Fruit fly (Drosophila melanogaster): Measurements from ENCODE around the gene Cals.

Cals gene

dm6 chr4:1112867-1113769, 10.0 kb downstream of the Cals start (continued):
- TF ChIP-seq HHEX (GFP tag; optimal IDR thresholded peaks at IDR 0.05): peak; percentile 87
- peak; percentile 92 for TF ChIP-seq pum (GFP tag; optimal IDR thresholded peaks at IDR 0.05)
- TF ChIP-seq CG10366 (GFP tag; IDR thresholded peaks at IDR 0.05): no peak
- TF ChIP-seq tll (GFP tag; optimal IDR thresholded peaks at IDR 0.05): no peak
- peak; percentile 94 for TF ChIP-seq Atf-2 (GFP tag; optimal IDR thresholded peaks at IDR 0.05)
- peak; percentile 88 for TF ChIP-seq CG1647 (GFP tag; optimal IDR thresholded peaks at IDR 0.05)
- no peak; the same call in 2 of the 3 replicates for TF ChIP-seq Dbx (GFP tag; IDR thresholded peaks at IDR 0.05)
- peak; percentile 60 for TF ChIP-seq slou (GFP tag; optimal IDR thresholded peaks at IDR 0.05)
- TF ChIP-seq CG7271 (tag; optimal IDR thresholded peaks at IDR 0.05): peak; percentile 85
- TF ChIP-seq CG13775 (GFP tag; optimal IDR thresholded peaks at IDR 0.05): peak; percentile 92
- TF ChIP-seq CG10209 (GFP tag; optimal IDR thresholded peaks at IDR 0.05): peak; percentile 94
- TF ChIP-seq CG14014 (GFP tag; IDR thresholded peaks at IDR 0.05): peak; percentile 91; the same call in 1 of the 2 replicates

DNA sequence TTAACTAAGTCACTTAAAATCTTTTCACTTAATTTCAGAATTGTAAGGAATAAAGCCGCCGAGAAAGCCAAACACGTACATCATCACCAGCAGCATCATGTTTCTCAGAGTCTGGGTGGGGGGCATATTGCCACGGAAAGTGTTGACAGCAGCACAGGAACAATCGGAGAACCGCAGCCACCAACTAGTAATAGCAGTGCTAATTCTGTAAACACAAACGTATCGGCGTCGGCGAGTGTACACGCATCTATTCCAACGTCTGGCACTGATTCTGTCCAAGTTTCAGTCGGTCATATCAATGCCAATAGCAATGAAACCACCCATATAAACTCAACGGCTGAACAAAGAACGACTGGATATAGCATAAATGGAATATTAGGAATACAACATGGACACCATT, 17.0 kb downstream of the Cals start:
- no peak for TF ChIP-seq CG10462 (GFP tag; optimal IDR thresholded peaks at IDR 0.05)
- no peak for TF ChIP-seq CG7745 (tag; optimal IDR thresholded peaks at IDR 0.05)
- no peak for TF ChIP-seq Chrac-16 (GFP tag; optimal IDR thresholded peaks at IDR 0.05)
- peak; percentile 94 for TF ChIP-seq CG2199 (GFP tag; IDR thresholded peaks at IDR 0.05)
- no peak for TF ChIP-seq CG10959 (GFP tag; IDR thresholded peaks at IDR 0.05)
- TF ChIP-seq NFAT (GFP tag; IDR thresholded peaks at IDR 0.05): no peak

dm6 chr4:1097608-1098262, 25.4 kb downstream of the Cals start:
- TF ChIP-seq CG12104 (GFP tag; optimal IDR thresholded peaks at IDR 0.05) (no peak), CG12769 (tag; optimal IDR thresholded peaks at IDR 0.05) (no peak), CG2199 (GFP tag; IDR thresholded peaks at IDR 0.05) (peak; percentile 76; the same call in 2 of the 3 replicates), Side (GFP tag; optimal IDR thresholded peaks at IDR 0.05) (no peak), Jarid2 (GFP tag; optimal IDR thresholded peaks at IDR 0.05) (peak; percentile 24), Six4 (GFP tag; optimal IDR thresholded peaks at IDR 0.05) (no peak), schlank (tag; optimal IDR thresholded peaks at IDR 0.05) (no peak), Abd-B (GFP tag; optimal IDR thresholded peaks at IDR 0.05) (no peak), Nf-YC (tag; optimal IDR thresholded peaks at IDR 0.05) (peak; percentile 98), Nf-YA (GFP tag; IDR thresholded peaks at IDR 0.05) (peak; percentile 79), CG3065 (GFP tag; optimal IDR thresholded peaks at IDR 0.05) (no peak), CG10321 (GFP tag; IDR thresholded peaks at IDR 0.05) (peak; percentile 85), Nf-YB (GFP tag; optimal IDR thresholded peaks at IDR 0.05) (peak; percentile 99), dm (GFP tag; optimal IDR thresholded peaks at IDR 0.05) (no peak), Lpt (GFP tag; optimal IDR thresholded peaks at IDR 0.05) (no peak), Dip2 (GFP tag; IDR thresholded peaks at IDR 0.05) (no peak)

DNA sequence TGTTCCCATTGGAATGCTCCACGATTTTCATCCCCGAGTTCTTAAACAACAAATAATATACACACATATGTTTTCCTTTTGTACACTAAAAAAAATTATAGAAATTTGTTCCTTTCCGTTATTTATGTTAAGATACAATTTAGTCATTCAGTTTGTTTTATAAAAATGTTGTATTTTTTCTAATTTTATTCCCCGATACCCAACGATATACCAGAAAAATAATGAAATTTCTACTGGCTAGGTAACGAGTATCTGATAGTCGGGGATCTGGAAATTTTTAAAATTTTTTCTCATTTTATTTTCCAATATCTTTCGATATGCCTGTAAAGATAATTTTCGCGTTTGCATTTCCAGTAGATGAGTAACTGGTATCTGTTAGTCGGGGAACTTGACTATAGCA, 29.7 kb downstream of the Cals start:
- TF ChIP-seq CG17361 (GFP tag; IDR thresholded peaks at IDR 0.05) (peak; percentile 55; the same call in 2 of the 3 replicates), CG18619 (GFP tag; optimal IDR thresholded peaks at IDR 0.05) (no peak), CG2199 (GFP tag; IDR thresholded peaks at IDR 0.05) (peak; percentile 12; the same call in 1 of the 3 replicates), odd (GFP tag; optimal IDR thresholded peaks at IDR 0.05) (no peak), D19A (tag; optimal IDR thresholded peaks at IDR 0.05) (peak; percentile 54), sens (GFP tag) (peak; percentile 84), Nf-YB (GFP tag; optimal IDR thresholded peaks at IDR 0.05) (peak; percentile 20), dmrt11E (tag; optimal IDR thresholded peaks at IDR 0.05) (peak; percentile 53), sc (optimal IDR thresholded peaks at IDR 0.05) (no peak), sc (GFP tag; optimal IDR thresholded peaks at IDR 0.05) (peak; percentile 19), CG18262 (tag; optimal IDR thresholded peaks at IDR 0.05) (peak; percentile 51), Nf-YC (tag; optimal IDR thresholded peaks at IDR 0.05) (peak; percentile 8), CG4424 (GFP tag; optimal IDR thresholded peaks at IDR 0.05) (peak; percentile 21), lola (GFP tag; optimal IDR thresholded peaks at IDR 0.05) (peak in 1 of 3 experiments; percentile 44), CG34376 (GFP tag; optimal IDR thresholded peaks at IDR 0.05) (no peak)
